Worm (Caenorhabditis elegans): Measurements from ENCODE around the gene C35D10.5.

C35D10.5 gene

DNA sequence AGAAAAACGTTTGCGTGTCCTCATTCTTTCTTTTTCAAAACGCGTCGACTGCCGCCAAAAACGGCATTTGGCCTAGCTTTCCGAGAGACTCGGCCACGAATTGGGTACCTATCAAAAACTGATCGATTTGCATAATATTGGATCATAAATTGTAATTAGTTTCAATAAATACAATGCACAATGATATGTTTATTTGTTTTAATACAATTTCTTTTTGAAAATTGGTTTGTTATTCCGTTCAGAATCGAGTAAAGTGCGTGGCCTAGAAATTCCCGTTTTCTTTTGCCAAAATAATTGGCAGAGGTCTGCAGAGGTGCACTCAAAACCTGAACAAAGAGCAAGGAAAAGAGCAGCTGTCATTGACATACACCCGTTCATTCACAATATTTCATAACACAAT is 43.3 kb downstream of the C35D10.5 start, which contains the start of gene F26F4.8 (continued):
- no peak for TF ChIP-seq aly-2 (tag; optimal IDR thresholded peaks at IDR 0.05)
- TF ChIP-seq ets-5 (GFP tag; IDR thresholded peaks at IDR 0.05): no peak
- peak; percentile 26 for TF ChIP-seq snu-23 (GFP tag; optimal IDR thresholded peaks at IDR 0.05)
- TF ChIP-seq hlh-4 (tag; optimal IDR thresholded peaks at IDR 0.05): no peak
- no peak for TF ChIP-seq nhr-11 (tag; optimal IDR thresholded peaks at IDR 0.05)
- TF ChIP-seq nhr-71 (tag; optimal IDR thresholded peaks at IDR 0.05): peak; percentile 68
- peak; percentile 30 for TF ChIP-seq lin-15B (tag; optimal IDR thresholded peaks at IDR 0.05)
- no peak for TF ChIP-seq nhr-77 (tag; optimal IDR thresholded peaks at IDR 0.05)
- no peak for TF ChIP-seq aha-1 (tag; optimal IDR thresholded peaks at IDR 0.05)
- TF ChIP-seq ces-1 (GFP tag; optimal IDR thresholded peaks at IDR 0.05): no peak
- peak; percentile 19 for TF ChIP-seq swsn-7 (tag; optimal IDR thresholded peaks at IDR 0.05)
- peak; percentile 69 for TF ChIP-seq pax-3 (tag; optimal IDR thresholded peaks at IDR 0.05)
- TF ChIP-seq mdl-1 (tag; optimal IDR thresholded peaks at IDR 0.05): no peak
- TF ChIP-seq unc-62 (GFP tag; optimal IDR thresholded peaks at IDR 0.05): no peak
- no peak for TF ChIP-seq blmp-1 (tag; optimal IDR thresholded peaks at IDR 0.05)
- peak; percentile 59 for TF ChIP-seq C04F5.9 (tag; optimal IDR thresholded peaks at IDR 0.05)
- peak; percentile 61 to 76 for TF ChIP-seq efl-1 (optimal IDR thresholded peaks at IDR 0.05)
- peak; percentile 84 to 98 for TF ChIP-seq efl-1 (GFP tag; optimal IDR thresholded peaks at IDR 0.05 in 1 of 2)
- TF ChIP-seq alr-1 (tag; optimal IDR thresholded peaks at IDR 0.05; ENCODE audit: borderline replicate concordance): no peak
- no peak for TF ChIP-seq unc-130 (tag; optimal IDR thresholded peaks at IDR 0.05)
- TF ChIP-seq Y116A8C.19 (tag; optimal IDR thresholded peaks at IDR 0.05; ENCODE audit: borderline replicate concordance): peak; percentile 5
- TF ChIP-seq sup-37 (GFP tag; optimal IDR thresholded peaks at IDR 0.05): no peak
- no peak for TF ChIP-seq xbp-1 (tag; optimal IDR thresholded peaks at IDR 0.05)
- peak; percentile 69 for TF ChIP-seq nhr-85 (tag)
- peak; percentile 88 for TF ChIP-seq fkh-4 (tag; optimal IDR thresholded peaks at IDR 0.05; ENCODE audit: borderline replicate concordance)
- TF ChIP-seq unc-30 (tag; optimal IDR thresholded peaks at IDR 0.05): no peak
- no peak for TF ChIP-seq ceh-88 (GFP tag; IDR thresholded peaks at IDR 0.05)
- peak; percentile 77 to 83 for TF ChIP-seq lin-35 (GFP tag; optimal IDR thresholded peaks at IDR 0.05)
- no peak for TF ChIP-seq lin-13 (GFP tag; optimal IDR thresholded peaks at IDR 0.05)
- no peak for TF ChIP-seq vab-15 (tag; optimal IDR thresholded peaks at IDR 0.05)
- peak; percentile 88 for TF ChIP-seq irx-1 (tag; optimal IDR thresholded peaks at IDR 0.05)
- no peak for TF ChIP-seq nhr-237 (tag; optimal IDR thresholded peaks at IDR 0.05)
- TF ChIP-seq tbx-2 (tag; optimal IDR thresholded peaks at IDR 0.05): peak; percentile 70
- TF ChIP-seq mep-1 (tag; optimal IDR thresholded peaks at IDR 0.05): peak; percentile 39
- TF ChIP-seq lin-14 (GFP tag; optimal IDR thresholded peaks at IDR 0.05): peak; percentile 64
- no peak for TF ChIP-seq ceh-8 (GFP tag; optimal IDR thresholded peaks at IDR 0.05)
- no peak for TF ChIP-seq sptf-1 (tag; optimal IDR thresholded peaks at IDR 0.05)
- no peak for TF ChIP-seq C34B4.2 (tag; optimal IDR thresholded peaks at IDR 0.05)
- TF ChIP-seq C16A3.4 (tag; optimal IDR thresholded peaks at IDR 0.05): no peak
- TF ChIP-seq dsc-1 (tag; optimal IDR thresholded peaks at IDR 0.05): peak; percentile 53

DNA sequence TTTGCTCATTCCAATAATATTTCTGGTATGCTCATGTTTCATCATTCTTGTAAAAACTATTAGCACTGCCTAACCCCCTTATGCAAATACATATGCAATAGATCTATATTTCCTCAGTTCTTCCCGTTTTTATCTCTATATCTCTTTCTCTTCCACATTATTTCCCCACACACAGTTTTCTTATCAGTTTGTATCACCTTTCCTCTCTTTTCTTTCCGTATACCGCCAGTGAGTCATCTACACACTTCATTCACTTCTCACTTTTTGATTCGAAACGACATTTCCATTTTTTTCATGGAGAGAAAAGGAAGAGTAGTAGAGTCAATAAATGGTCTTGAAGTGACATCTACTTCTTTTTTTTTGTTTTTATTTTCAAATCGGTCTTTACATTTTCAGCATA is 44.2 kb downstream of the C35D10.5 start:
- TF ChIP-seq lin-39 (tag; optimal IDR thresholded peaks at IDR 0.05) (no peak), lin-13 (GFP tag; optimal IDR thresholded peaks at IDR 0.05) (no peak), blmp-1 (tag; optimal IDR thresholded peaks at IDR 0.05) (peak; percentile 63), lin-14 (GFP tag; optimal IDR thresholded peaks at IDR 0.05) (peak; percentile 16), elt-2 (tag; optimal IDR thresholded peaks at IDR 0.05) (peak; percentile 32), elt-3 (tag; optimal IDR thresholded peaks at IDR 0.05) (peak in 1 of 6 experiments; percentile 51), nhr-85 (tag) (peak; percentile 8)

All from whole organism, L1 larva.